Worm (Caenorhabditis elegans) whole organism, L1 larva: ENCODE measurements around the gene C07A4.2.

Experiments used
- ama-1 ChIP-seq: fragments of 150-350 bp; optimal IDR thresholded peaks from 2 replicates; lab custom pipeline; 2014
- ces-1 ChIP-seq: fragments of 150-350 bp; optimal IDR thresholded peaks from 2 replicates; lab custom pipeline; 2014; ENCODE audit warnings: missing biosample characterization, missing genetic modification reagents, missing genetic modification characterization
- dpl-1 ChIP-seq, 3 experiments: fragments of 150-350 bp in 2 of 3; sonication (generic microtip) in 1 of 3; optimal IDR thresholded peaks; 2 replicates each; lab custom pipeline; 2014 to 2017; ENCODE audit warnings: missing biosample characterization in 3 of 3, missing genetic modification characterization in 3 of 3, missing genetic modification reagents in 3 of 3
- lin-39 ChIP-seq: fragments of 150-350 bp; optimal IDR thresholded peaks from 2 replicates; lab custom pipeline; 2014; ENCODE audit warnings: missing biosample characterization, missing genetic modification reagents, missing genetic modification characterization
- lsy-2 ChIP-seq, 2 experiments: fragments of 150-350 bp; optimal IDR thresholded peaks; 2 replicates each; lab custom pipeline; 2014; ENCODE audit warnings: missing biosample characterization in 2 of 2, missing genetic modification characterization in 2 of 2
- mdl-1 ChIP-seq, 2 experiments: fragments of 150-350 bp; optimal IDR thresholded peaks; 2 replicates each; lab custom pipeline; 2014 to 2017; ENCODE audit warnings: missing biosample characterization in 2 of 2, missing genetic modification characterization in 2 of 2, inconsistent platforms in 1 of 2
- mep-1 ChIP-seq: fragments of 150-350 bp; optimal IDR thresholded peaks from 2 replicates; lab custom pipeline; 2014; ENCODE audit warnings: missing biosample characterization, missing genetic modification characterization
- snpc-4 ChIP-seq: fragments of 150-350 bp; optimal IDR thresholded peaks from 2 replicates; lab custom pipeline; 2014; ENCODE audit warnings: missing biosample characterization, missing genetic modification characterization
- tbx-2 ChIP-seq: sonication (generic microtip); optimal IDR thresholded peaks from 2 replicates; lab custom pipeline; 2016; ENCODE audit warnings: missing genetic modification characterization, missing compliant biosample characterization
- zag-1 ChIP-seq: fragments of 150-350 bp; optimal IDR thresholded peaks from 2 replicates; lab custom pipeline; 2014; ENCODE audit warnings: missing biosample characterization, missing genetic modification characterization

ce11 chrX:10167005-10167404 lies 5.0 kb upstream of the C07A4.2 start, which contains the start of gene rnp-9:
- TF ChIP-seq snpc-4 = no peak
- TF ChIP-seq mdl-1 (tag; optimal IDR thresholded peaks at IDR 0.05; lab: Kevin White, UChicago) = no peak
- TF ChIP-seq tbx-2 (tag; lab: Kevin White, UChicago) = no peak
- TF ChIP-seq mep-1 (tag; lab: Kevin White, UChicago) = no peak
- no peak for TF ChIP-seq dpl-1 (GFP tag; optimal IDR thresholded peaks at IDR 0.05; lab: Kevin White, UChicago)
- TF ChIP-seq lin-39 (tag; lab: Kevin White, UChicago) = no peak
- no peak for TF ChIP-seq ces-1
- no peak for TF ChIP-seq ama-1
- no peak for TF ChIP-seq lsy-2 (tag; optimal IDR thresholded peaks at IDR 0.05; lab: Kevin White, UChicago)
- no peak for TF ChIP-seq zag-1 (tag; lab: Kevin White, UChicago)
